Worm (Caenorhabditis elegans): Measurements from ENCODE around the gene ocr-1.

DNA sequence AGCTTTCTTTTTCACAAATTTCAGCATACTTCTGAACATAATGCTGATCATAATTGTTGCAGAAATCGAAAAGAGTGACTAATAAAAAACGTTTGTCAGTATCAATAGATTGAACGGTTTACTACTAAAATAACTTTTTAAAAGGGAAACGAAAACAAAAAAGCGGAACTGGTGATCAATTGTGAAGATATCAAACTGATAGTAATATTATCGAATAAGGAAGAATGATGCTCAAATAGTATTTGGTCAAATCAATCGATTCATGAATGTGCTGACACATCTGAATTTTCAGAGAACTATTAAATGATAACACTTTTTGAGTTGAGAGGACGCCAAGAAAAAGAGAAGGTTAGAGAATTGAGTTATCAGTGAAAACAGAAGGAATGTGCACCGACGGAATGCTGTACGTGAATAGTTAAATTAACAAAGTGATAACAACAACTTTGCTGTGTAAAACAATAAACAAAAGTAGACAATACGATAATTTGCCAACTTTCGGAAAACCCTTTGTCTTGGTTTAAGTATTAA is 12.4 kb downstream of the ocr-1 start, which contains the start of gene D1054.5:
- no peak for TF ChIP-seq pha-4 (tag; optimal IDR thresholded peaks at IDR 0.05)
- TF ChIP-seq lin-11 (tag; optimal IDR thresholded peaks at IDR 0.05) = no peak
